Worm (Caenorhabditis elegans) whole organism, L1 larva: ENCODE measurements around the gene Y54G2A.72.
A peak's percentile ranks its signal among the peaks of the same experiment; 100 is the strongest.

ENCODE experiments used
- C16A3.4 ChIP-seq: fragments of 150-350 bp; optimal IDR thresholded peaks from 2 replicates; lab custom pipeline; 2014; ENCODE audit warnings: missing biosample characterization, missing genetic modification characterization
- aha-1 ChIP-seq: fragments of 150-350 bp; optimal IDR thresholded peaks from 2 replicates; lab custom pipeline; 2014; ENCODE audit warnings: missing biosample characterization, missing genetic modification characterization
- ama-1 ChIP-seq: fragments of 150-350 bp; optimal IDR thresholded peaks from 2 replicates; lab custom pipeline; 2014
- blmp-1 ChIP-seq: fragments of 150-350 bp; optimal IDR thresholded peaks from 2 replicates; lab custom pipeline; 2014; ENCODE audit warnings: missing biosample characterization, missing genetic modification characterization
- ceh-88 ChIP-seq: fragments of 200-800 bp; sonication (Bioruptor generic); IDR thresholded peaks from 2 replicates; pipeline ENCODE4 v1.3.6; 2022; ENCODE audit warnings: missing genetic modification characterization, missing compliant biosample characterization
- ceh-90 ChIP-seq: sonication (generic microtip); optimal IDR thresholded peaks from 2 replicates; lab custom pipeline; 2016; ENCODE audit warnings: missing genetic modification characterization, missing compliant biosample characterization
- ces-1 ChIP-seq: fragments of 150-350 bp; optimal IDR thresholded peaks from 2 replicates; lab custom pipeline; 2014; ENCODE audit warnings: missing biosample characterization, missing genetic modification reagents, missing genetic modification characterization
- efl-3 ChIP-seq: fragments of 200-800 bp; sonication (Bioruptor generic); optimal IDR thresholded peaks from 2 replicates; lab custom pipeline; 2018; ENCODE audit warnings: mild to moderate bottlenecking, missing genetic modification characterization, missing compliant biosample characterization
- ets-5 ChIP-seq: fragments of 200-800 bp; sonication (Bioruptor generic); IDR thresholded peaks from 2 replicates; pipeline ENCODE4 v1.3.6; 2022; ENCODE audit warnings: missing genetic modification characterization, missing compliant biosample characterization
- fkh-10 ChIP-seq: sonication (generic microtip); optimal IDR thresholded peaks from 2 replicates; lab custom pipeline; 2017; ENCODE audit warnings: missing biosample characterization, missing genetic modification reagents, missing genetic modification characterization
- fkh-4 ChIP-seq: sonication (generic microtip); optimal IDR thresholded peaks from 2 replicates; lab custom pipeline; 2016; ENCODE audit warnings: missing compliant biosample characterization, missing genetic modification characterization, borderline replicate concordance
- fkh-8 ChIP-seq: sonication (generic microtip); optimal IDR thresholded peaks from 2 replicates; lab custom pipeline; 2016; ENCODE audit warnings: mild to moderate bottlenecking, missing genetic modification characterization, missing compliant biosample characterization
- fos-1 ChIP-seq: fragments of 150-350 bp; optimal IDR thresholded peaks from 2 replicates; lab custom pipeline; 2014; ENCODE audit warnings: missing biosample characterization, missing genetic modification characterization
- hlh-17 ChIP-seq: fragments of 200-800 bp; sonication (Bioruptor generic); optimal IDR thresholded peaks from 2 replicates; lab custom pipeline; 2018; ENCODE audit warnings: missing genetic modification characterization, mild to moderate bottlenecking, missing compliant biosample characterization, moderate library complexity, borderline replicate concordance
- hlh-4 ChIP-seq: sonication (generic microtip); optimal IDR thresholded peaks from 2 replicates; lab custom pipeline; 2016; ENCODE audit warnings: mild to moderate bottlenecking, missing genetic modification characterization, missing compliant biosample characterization
- hpl-2 ChIP-seq: fragments of 150-350 bp; optimal IDR thresholded peaks from 2 replicates; lab custom pipeline; 2014; ENCODE audit warnings: missing biosample characterization, missing genetic modification reagents, missing genetic modification characterization
- jun-1 ChIP-seq: fragments of 150-350 bp; optimal IDR thresholded peaks from 2 replicates; lab custom pipeline; 2014; ENCODE audit warnings: missing biosample characterization, missing genetic modification reagents, missing genetic modification characterization
- lin-15B ChIP-seq: fragments of 150-350 bp; sonication (generic microtip); optimal IDR thresholded peaks from 3 replicates; lab custom pipeline; 2014; ENCODE audit warnings: missing biosample characterization, missing genetic modification characterization
- lir-3 ChIP-seq: sonication (generic microtip); optimal IDR thresholded peaks from 2 replicates; lab custom pipeline; 2016; ENCODE audit warnings: mild to moderate bottlenecking, missing genetic modification characterization, moderate library complexity, missing compliant biosample characterization; ENCODE audit not compliant: poor library complexity
- lsy-2 ChIP-seq, 2 experiments: fragments of 150-350 bp; optimal IDR thresholded peaks; 2 replicates each; lab custom pipeline; 2014; ENCODE audit warnings: missing biosample characterization in 2 of 2, missing genetic modification characterization in 2 of 2
- mdl-1 ChIP-seq, 2 experiments: fragments of 150-350 bp; optimal IDR thresholded peaks; 2 replicates each; lab custom pipeline; 2014 to 2017; ENCODE audit warnings: missing biosample characterization in 2 of 2, missing genetic modification characterization in 2 of 2, inconsistent platforms in 1 of 2
- mef-2 ChIP-seq: fragments of 150-350 bp; optimal IDR thresholded peaks from 2 replicates; lab custom pipeline; 2014; ENCODE audit warnings: missing biosample characterization, missing genetic modification characterization
- mep-1 ChIP-seq: fragments of 150-350 bp; optimal IDR thresholded peaks from 2 replicates; lab custom pipeline; 2014; ENCODE audit warnings: missing biosample characterization, missing genetic modification characterization
- nhr-20 ChIP-seq: sonication (generic microtip); optimal IDR thresholded peaks from 2 replicates; lab custom pipeline; 2016; ENCODE audit warnings: mild to moderate bottlenecking, missing genetic modification characterization, missing compliant biosample characterization
- nhr-237 ChIP-seq: fragments of 150-350 bp; optimal IDR thresholded peaks from 2 replicates; lab custom pipeline; 2014; ENCODE audit warnings: missing biosample characterization, missing genetic modification characterization
- nhr-28 ChIP-seq: fragments of 150-350 bp; optimal IDR thresholded peaks from 2 replicates; lab custom pipeline; 2014; ENCODE audit warnings: missing biosample characterization, missing genetic modification characterization
- nhr-85 ChIP-seq: sonication (generic microtip); peaks from one replicate; lab custom pipeline; 2016; ENCODE audit warnings: missing genetic modification characterization, inconsistent platforms, missing compliant biosample characterization
- pax-3 ChIP-seq: fragments of 200-800 bp; sonication (Bioruptor generic); optimal IDR thresholded peaks from 2 replicates; lab custom pipeline; 2018; ENCODE audit warnings: mild to moderate bottlenecking, missing genetic modification characterization, moderate library complexity, missing compliant biosample characterization
- pqm-1 ChIP-seq: sonication (generic microtip); optimal IDR thresholded peaks from 3 replicates; lab custom pipeline; 2017; ENCODE audit warnings: missing biosample characterization, missing genetic modification characterization
- skn-1 ChIP-seq: fragments of 150-350 bp; optimal IDR thresholded peaks from 2 replicates; lab custom pipeline; 2014; ENCODE audit warnings: missing biosample characterization, missing genetic modification characterization
- snpc-4 ChIP-seq: fragments of 150-350 bp; optimal IDR thresholded peaks from 2 replicates; lab custom pipeline; 2014; ENCODE audit warnings: missing biosample characterization, missing genetic modification characterization
- sup-37 ChIP-seq: fragments of 200-800 bp; sonication (Bioruptor generic); optimal IDR thresholded peaks from 2 replicates; lab custom pipeline; 2018; ENCODE audit warnings: mild to moderate bottlenecking, missing genetic modification characterization, missing compliant biosample characterization
- swsn-7 ChIP-seq: sonication (generic microtip); optimal IDR thresholded peaks from 2 replicates; lab custom pipeline; 2016; ENCODE audit warnings: missing genetic modification characterization, missing compliant biosample characterization
- tbx-2 ChIP-seq: sonication (generic microtip); optimal IDR thresholded peaks from 2 replicates; lab custom pipeline; 2016; ENCODE audit warnings: missing genetic modification characterization, missing compliant biosample characterization
- tlp-1 ChIP-seq: fragments of 150-350 bp; optimal IDR thresholded peaks from 2 replicates; lab custom pipeline; 2014; ENCODE audit warnings: missing biosample characterization, missing genetic modification characterization

The Y54G2A.72 gene

DNA sequence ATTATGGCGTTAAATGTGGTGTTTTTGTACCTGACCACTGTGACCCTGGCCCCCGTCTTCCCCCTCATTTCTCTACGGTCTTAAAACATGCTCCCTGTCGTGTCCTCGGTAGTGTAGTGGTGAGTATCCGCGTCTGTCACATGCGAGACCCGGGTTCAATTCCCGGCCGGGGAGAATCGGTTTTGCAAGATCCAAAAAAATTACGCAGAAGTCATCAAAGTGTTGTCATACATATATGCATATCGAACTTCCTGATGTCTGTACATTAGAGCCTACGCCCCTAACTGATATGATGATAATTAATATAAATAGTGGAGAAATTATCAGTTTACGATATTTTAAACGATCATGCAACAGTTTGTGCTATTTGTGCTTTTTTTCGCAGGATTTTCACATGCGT, 27.6 kb downstream of the Y54G2A.72 start, which contains the start of gene Y54G2A.45 (continued):
- peak; percentile 23 for TF ChIP-seq swsn-7 (tag; lab: Kevin White, UChicago)
- TF ChIP-seq efl-3: no peak
- TF ChIP-seq pax-3: no peak
- TF ChIP-seq mdl-1 (tag; optimal IDR thresholded peaks at IDR 0.05; lab: Kevin White, UChicago): peak in 1 of 2 experiments; percentile 28
- TF ChIP-seq nhr-20: peak; percentile 40
- TF ChIP-seq hpl-2 (GFP tag; lab: Kevin White, UChicago): peak; percentile 1
- no peak for TF ChIP-seq ceh-88 (GFP tag; lab: Robert Waterston, UW)
- TF ChIP-seq, all 84 proteins: peak for 22

DNA sequence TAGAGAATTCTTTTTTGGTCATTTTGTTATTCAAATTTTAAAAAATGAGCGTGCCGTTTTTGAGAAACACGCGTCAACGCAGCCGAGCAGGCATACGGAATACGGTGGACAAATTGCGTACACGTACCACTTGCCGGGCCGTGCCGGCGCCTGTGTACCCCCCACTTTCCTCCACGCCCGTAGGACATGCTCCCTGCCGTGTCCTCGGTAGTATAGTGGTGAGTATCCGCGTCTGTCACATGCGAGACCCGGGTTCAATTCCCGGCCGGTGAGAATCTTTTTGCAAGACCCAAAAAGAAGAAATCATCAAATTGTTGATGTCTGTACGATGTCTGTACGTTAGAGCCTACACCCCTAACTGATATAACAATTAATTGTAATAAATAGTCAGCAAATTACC, 30.2 kb downstream of the Y54G2A.72 start:
- TF ChIP-seq ces-1 (GFP tag; lab: Kevin White, UChicago) (no peak), C16A3.4 (no peak), sup-37 (GFP tag; lab: Kevin White, UChicago) (no peak), jun-1 (tag; lab: Kevin White, UChicago) (no peak), lin-15B (tag; lab: Kevin White, UChicago) (no peak), ceh-88 (GFP tag; lab: Robert Waterston, UW) (no peak), aha-1 (tag; lab: Kevin White, UChicago) (no peak), blmp-1 (tag; lab: Kevin White, UChicago) (no peak), nhr-237 (no peak)
- TF ChIP-seq, all 84 proteins: peak for 0

DNA sequence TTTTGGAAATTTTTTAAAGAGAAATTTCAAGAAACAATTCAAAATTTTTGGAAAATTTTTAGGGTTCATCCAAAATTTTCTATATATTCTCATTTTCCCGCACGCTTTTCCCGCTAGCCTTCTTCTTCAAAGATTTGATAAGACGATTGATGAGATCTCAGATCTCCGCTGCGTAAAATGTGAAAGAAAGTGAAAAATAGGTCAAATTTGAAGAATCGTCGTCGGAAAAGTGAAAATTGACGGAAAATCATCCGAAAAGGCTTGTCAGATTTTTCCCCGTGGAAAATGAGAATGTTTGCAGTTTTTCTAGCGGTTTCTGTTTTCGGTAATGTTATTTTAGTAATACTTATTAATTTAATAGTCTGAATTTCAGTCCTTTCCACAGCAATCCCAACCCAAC, 31.3 kb downstream of the Y54G2A.72 start, which contains the start of gene Y54G2A.76:
Gene Y54G2A.76, plus strand, starts transcription at position 203 of the 400 bp plus-strand sequence.
- TF ChIP-seq lir-3 (tag; lab: Kevin White, UChicago): no peak
- TF ChIP-seq blmp-1 (tag; lab: Kevin White, UChicago): peak; percentile 99
- no peak for TF ChIP-seq tlp-1 (tag; lab: Kevin White, UChicago)
- TF ChIP-seq tbx-2 (tag; lab: Kevin White, UChicago): no peak

DNA sequence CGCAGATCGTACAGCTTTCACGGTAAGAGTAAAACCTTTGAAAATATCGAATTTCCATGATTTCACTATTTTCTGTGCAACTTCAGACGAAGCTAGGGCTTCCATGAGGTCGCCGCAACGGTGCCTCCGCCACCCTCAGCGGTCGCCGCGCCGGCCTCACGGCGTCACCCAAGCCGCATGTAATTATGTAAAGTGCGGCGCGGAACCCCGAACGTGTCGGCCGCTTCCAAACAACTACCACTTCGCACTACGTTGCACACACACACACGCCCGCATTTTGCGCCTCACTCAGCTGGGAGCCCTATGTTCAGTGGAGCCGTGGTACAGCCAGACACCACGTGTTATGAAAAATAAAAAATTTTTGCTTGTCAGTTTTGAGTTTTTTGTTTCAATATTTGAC, 39.1 kb downstream of the Y54G2A.72 start:
- no peak for TF ChIP-seq ets-5 (GFP tag; lab: Robert Waterston, UW)
- TF ChIP-seq pqm-1 (tag; lab: Kevin White, UChicago): no peak
- TF ChIP-seq, all 84 proteins: peak for 0

DNA sequence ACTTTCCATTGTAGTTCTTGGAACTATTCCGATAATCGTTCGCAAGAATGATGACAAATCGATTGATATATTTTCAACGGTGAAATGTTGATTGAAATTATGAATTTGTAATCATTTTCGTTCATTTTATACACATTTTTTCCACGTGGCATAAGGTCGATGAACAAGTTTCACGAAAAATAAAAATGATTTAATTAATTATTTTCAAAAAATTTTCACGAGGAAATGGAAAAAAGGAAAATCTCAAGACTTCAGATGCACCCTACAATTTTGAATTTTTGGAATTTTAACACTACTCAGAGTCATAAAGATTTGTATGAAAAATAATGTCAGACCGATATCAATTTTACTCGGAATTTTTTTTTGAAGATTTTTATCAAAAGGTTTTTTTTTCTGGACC, 41.7 kb downstream of the Y54G2A.72 start, which contains the start of gene Y54G2A.13:
Gene Y54G2A.13, minus strand, starts transcription at position 101 of the 400 bp plus-strand sequence.
- no peak for TF ChIP-seq efl-3
- TF ChIP-seq pqm-1 (tag; lab: Kevin White, UChicago): no peak
- TF ChIP-seq fkh-8 (tag; lab: Kevin White, UChicago): no peak
- TF ChIP-seq aha-1 (tag; lab: Kevin White, UChicago): no peak
- no peak for TF ChIP-seq mep-1 (tag; lab: Kevin White, UChicago)

DNA sequence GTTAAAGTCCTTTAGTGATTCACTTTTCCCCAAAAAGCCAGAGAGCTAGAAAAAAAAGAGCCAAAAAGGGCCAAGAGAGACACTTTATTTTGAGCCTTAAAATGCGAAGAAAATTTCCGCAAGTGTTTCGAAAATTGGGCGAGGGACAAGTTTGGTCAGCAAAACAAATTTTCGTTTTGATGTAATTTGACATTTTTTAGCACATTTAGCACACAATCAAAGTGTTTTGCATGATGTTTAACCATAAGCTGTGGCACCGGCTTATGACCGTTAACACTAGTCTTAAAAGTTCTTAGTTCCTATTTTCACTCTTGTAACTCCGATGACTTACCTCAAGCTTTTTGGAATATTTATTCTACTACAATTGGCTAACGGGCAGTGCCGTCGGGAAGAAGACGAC, 42.5 kb downstream of the Y54G2A.72 start, which contains the start of gene Y54G2A.37:
Gene Y54G2A.37, plus strand, starts transcription at position 301 of the 400 bp plus-strand sequence.
- TF ChIP-seq nhr-85 (tag; lab: Kevin White, UChicago) (no peak), snpc-4 (tag; lab: Kevin White, UChicago) (no peak), jun-1 (tag; lab: Kevin White, UChicago) (no peak), fos-1 (no peak), fkh-4 (tag; lab: Kevin White, UChicago) (no peak), mef-2 (tag; lab: Kevin White, UChicago) (no peak), hlh-17 (GFP tag; lab: Kevin White, UChicago) (no peak), sup-37 (GFP tag; lab: Kevin White, UChicago) (no peak), tbx-2 (tag; lab: Kevin White, UChicago) (no peak), fkh-8 (tag; lab: Kevin White, UChicago) (no peak), hlh-4 (tag; lab: Kevin White, UChicago) (no peak), lsy-2 (tag; optimal IDR thresholded peaks at IDR 0.05; lab: Kevin White, UChicago) (no peak), nhr-28 (tag; lab: Kevin White, UChicago) (no peak), ama-1 (lab: Kevin White, UChicago) (no peak), nhr-237 (no peak), ceh-90 (tag; lab: Kevin White, UChicago) (no peak), skn-1 (tag; lab: Kevin White, UChicago) (no peak), fkh-10 (GFP tag; lab: Kevin White, UChicago) (no peak)
- TF ChIP-seq, all 84 proteins: peak for 0
